Fruit fly (Drosophila melanogaster) whole organism, embryonic: ENCODE data around the gene CG12995.

Source experiments
- Blimp-1 ChIP-seq: fragments of 200-800 bp; sonication (Bioruptor generic); optimal IDR thresholded peaks from 3 replicates; lab custom pipeline; 2018; ENCODE audit warnings: missing biosample characterization, missing genetic modification characterization, mild to moderate bottlenecking, moderate library complexity, missing genetic modification reagents
- BtbVII ChIP-seq: fragments of 200-800 bp; sonication (Bioruptor generic); optimal IDR thresholded peaks from 3 replicates; lab custom pipeline; 2017; ENCODE audit warnings: missing biosample characterization, mild to moderate bottlenecking, missing genetic modification characterization
- CG10979 ChIP-seq: fragments of 200-800 bp; sonication (Bioruptor generic); optimal IDR thresholded peaks from 2 replicates; lab custom pipeline; 2018; ENCODE audit warnings: missing biosample characterization, mild to moderate bottlenecking, missing genetic modification characterization, moderate library complexity
- CG11456 ChIP-seq: fragments of 200-800 bp; sonication (Bioruptor generic); IDR thresholded peaks from 3 replicates; pipeline ENCODE4 v1.3.6; 2022; ENCODE audit warnings: missing biosample characterization, missing genetic modification characterization
- CG12659 ChIP-seq: fragments of 200-800 bp; sonication (Bioruptor generic); optimal IDR thresholded peaks from 3 replicates; lab custom pipeline; 2017; ENCODE audit warnings: mild to moderate bottlenecking, missing biosample characterization, missing genetic modification reagents, missing genetic modification characterization
- CG14050 ChIP-seq: fragments of 200-800 bp; sonication (Bioruptor generic); IDR thresholded peaks from 3 replicates; pipeline ENCODE4 v1.3.6; 2022; ENCODE audit warnings: missing biosample characterization, missing genetic modification characterization
- CG17186 ChIP-seq: fragments of 200-800 bp; sonication (Bioruptor generic); optimal IDR thresholded peaks from 3 replicates; lab custom pipeline; 2017; ENCODE audit warnings: missing biosample characterization, missing genetic modification reagents, missing genetic modification characterization
- CG18764 ChIP-seq: fragments of 200-800 bp; sonication (Bioruptor generic); optimal IDR thresholded peaks from 3 replicates; lab custom pipeline; 2016; ENCODE audit warnings: missing biosample characterization, missing genetic modification characterization
- CG2120 ChIP-seq: fragments of 200-800 bp; sonication (Bioruptor generic); optimal IDR thresholded peaks from 3 replicates; lab custom pipeline; 2016; ENCODE audit warnings: missing biosample characterization, missing genetic modification characterization
- CG2202 ChIP-seq: fragments of 200-800 bp; sonication (Bioruptor generic); optimal IDR thresholded peaks from 2 replicates; lab custom pipeline; 2018; ENCODE audit warnings: missing biosample characterization, mild to moderate bottlenecking, missing genetic modification characterization
- CG3065 ChIP-seq: fragments of 200-800 bp; sonication (Bioruptor generic); optimal IDR thresholded peaks from 2 replicates; lab custom pipeline; 2016; ENCODE audit warnings: missing biosample characterization, missing genetic modification characterization
- CG32772 ChIP-seq: fragments of 200-800 bp; sonication (Bioruptor generic); IDR thresholded peaks from 2 replicates; pipeline ENCODE4 v1.3.6; 2022; ENCODE audit warnings: missing biosample characterization, missing genetic modification characterization
- CG3726 ChIP-seq: fragments of 200-800 bp; sonication (Bioruptor generic); IDR thresholded peaks from 3 replicates; pipeline ENCODE4, ENCODE4 v1.3.6; 2022; ENCODE audit warnings: missing biosample characterization, missing genetic modification characterization
- CG3995 ChIP-seq: fragments of 200-800 bp; sonication (Bioruptor generic); optimal IDR thresholded peaks from 3 replicates; lab custom pipeline; 2016; ENCODE audit warnings: missing biosample characterization, missing genetic modification characterization
- CG4282 ChIP-seq: fragments of 200-800 bp; sonication (Bioruptor generic); optimal IDR thresholded peaks from 2 replicates; lab custom pipeline; 2016; ENCODE audit warnings: missing biosample characterization, missing genetic modification characterization
- CG5953 ChIP-seq: fragments of 200-800 bp; sonication (Bioruptor generic); IDR thresholded peaks from 2 replicates; pipeline ENCODE4 v1.3.6; 2022; ENCODE audit warnings: missing biosample characterization, missing genetic modification characterization
- CG6683 ChIP-seq: fragments of 200-800 bp; sonication (Bioruptor generic); optimal IDR thresholded peaks from 2 replicates; lab custom pipeline; 2017; ENCODE audit warnings: missing biosample characterization, mild to moderate bottlenecking, missing genetic modification characterization, missing genetic modification reagents
- CG6689 ChIP-seq: fragments of 200-800 bp; sonication (Bioruptor generic); IDR thresholded peaks from 2 replicates; pipeline ENCODE4 v1.3.6; 2022; ENCODE audit warnings: missing biosample characterization, missing genetic modification characterization
- CG7372 ChIP-seq: fragments of 200-800 bp; sonication (Bioruptor generic); IDR thresholded peaks from 2 replicates; pipeline ENCODE4 v1.3.6; 2022; ENCODE audit warnings: missing biosample characterization, missing genetic modification characterization
- CG8924 ChIP-seq: fragments of 200-800 bp; optimal IDR thresholded peaks from 3 replicates; lab custom pipeline; 2019; ENCODE audit warnings: missing biosample characterization, mild to moderate bottlenecking, missing genetic modification characterization, moderate library complexity
- Camta ChIP-seq: fragments of 200-800 bp; sonication (Bioruptor generic); optimal IDR thresholded peaks from 2 replicates; lab custom pipeline; 2016; ENCODE audit warnings: missing biosample characterization, missing genetic modification characterization
- Chrac-16 ChIP-seq: fragments of 200-800 bp; sonication (Bioruptor generic); optimal IDR thresholded peaks from 3 replicates; lab custom pipeline; 2016; ENCODE audit warnings: missing biosample characterization, missing genetic modification characterization
- E2f1 ChIP-seq: fragments of 200-800 bp; sonication (Bioruptor generic); IDR thresholded peaks from 2 replicates; pipeline ENCODE4 v1.3.6; 2022; ENCODE audit warnings: missing biosample characterization, missing genetic modification characterization
- E2f2 ChIP-seq: fragments of 200-800 bp; sonication (Bioruptor generic); IDR thresholded peaks from 2 replicates; pipeline ENCODE4 v1.3.6; 2022; ENCODE audit warnings: missing biosample characterization, missing genetic modification characterization
- Ets65A ChIP-seq: fragments of 200-800 bp; sonication (Bioruptor generic); peaks from one replicate; lab custom pipeline; 2016; ENCODE audit warnings: missing biosample characterization, missing genetic modification characterization
- Jarid2 ChIP-seq: fragments of 200-800 bp; sonication (Bioruptor generic); optimal IDR thresholded peaks from 3 replicates; lab custom pipeline; 2017; ENCODE audit warnings: mild to moderate bottlenecking, missing biosample characterization, missing genetic modification reagents, missing genetic modification characterization
- Opbp ChIP-seq: fragments of 200-800 bp; sonication (Bioruptor generic); IDR thresholded peaks from 3 replicates; pipeline ENCODE4 v1.3.6; 2022; ENCODE audit warnings: missing biosample characterization, missing genetic modification characterization; ENCODE audit not compliant: partially characterized antibody
- Poxn ChIP-seq: fragments of 200-800 bp; sonication (Bioruptor generic); IDR thresholded peaks from 2 replicates; pipeline ENCODE4 v1.3.6; 2022; ENCODE audit warnings: missing biosample characterization, missing genetic modification characterization
- Sry-β ChIP-seq: fragments of 200-800 bp; sonication (Bioruptor generic); optimal IDR thresholded peaks from 2 replicates; lab custom pipeline; 2018; ENCODE audit warnings: missing biosample characterization, mild to moderate bottlenecking, missing genetic modification characterization, moderate library complexity
- Sry-δ ChIP-seq: fragments of 200-800 bp; sonication (Bioruptor generic); optimal IDR thresholded peaks from 2 replicates; lab custom pipeline; 2016; ENCODE audit warnings: missing biosample characterization, missing genetic modification characterization
- Trl ChIP-seq, 3 experiments: fragments of >200 bp in 2 of 3; fragments of 200-800 bp in 1 of 3; sonication (Bioruptor generic) in 1 of 3; optimal IDR thresholded peaks; 2 replicates in 1 of 3; 3 replicates in 2 of 3; lab custom pipeline; 2016 to 2017; ENCODE audit warnings: missing biosample characterization in 1 of 3, missing genetic modification characterization in 1 of 3
- ash1 ChIP-seq: fragments of 200-800 bp; sonication (Bioruptor generic); optimal IDR thresholded peaks from 2 replicates; lab custom pipeline; 2018; ENCODE audit warnings: missing biosample characterization, mild to moderate bottlenecking, missing genetic modification characterization
- az2 ChIP-seq: fragments of 200-800 bp; sonication (Bioruptor generic); optimal IDR thresholded peaks from 3 replicates; lab custom pipeline; 2016; ENCODE audit warnings: missing biosample characterization, missing genetic modification characterization
- bsh ChIP-seq, 2 experiments: fragments of 200-800 bp; sonication (Bioruptor generic); optimal IDR thresholded peaks; 2 replicates each; lab custom pipeline; 2017 to 2018; ENCODE audit warnings: mild to moderate bottlenecking in 2 of 2, missing biosample characterization in 2 of 2, missing genetic modification characterization in 2 of 2, moderate library complexity in 1 of 2
- ftz-f1 ChIP-seq: fragments of 200-800 bp; sonication (Bioruptor generic); optimal IDR thresholded peaks from 2 replicates; lab custom pipeline; 2016; ENCODE audit warnings: missing biosample characterization, missing genetic modification characterization
- jumu ChIP-seq: fragments of 200-800 bp; sonication (Bioruptor generic); optimal IDR thresholded peaks from 3 replicates; lab custom pipeline; 2016; ENCODE audit warnings: missing biosample characterization, missing genetic modification characterization
- kay ChIP-seq: fragments of 200-800 bp; sonication (Bioruptor generic); optimal IDR thresholded peaks from 2 replicates; lab custom pipeline; 2016; ENCODE audit warnings: missing biosample characterization, missing genetic modification characterization
- lov ChIP-seq, 2 experiments: fragments of 200-800 bp in 1 of 2; fragments of >200 bp in 1 of 2; sonication (Bioruptor generic) in 1 of 2; IDR thresholded peaks in 1 of 2; optimal IDR thresholded peaks in 1 of 2; 2 replicates in 1 of 2; 3 replicates in 1 of 2; pipeline versions ENCODE4 v1.3.6 to Lab custom; 2017 to 2022; ENCODE audit warnings: missing biosample characterization in 1 of 2, missing genetic modification characterization in 1 of 2
- mam ChIP-seq: fragments of 200-800 bp; sonication (Bioruptor generic); optimal IDR thresholded peaks from 3 replicates; lab custom pipeline; 2016; ENCODE audit warnings: missing biosample characterization, missing genetic modification characterization
- oc ChIP-seq: fragments of 200-800 bp; sonication (Bioruptor generic); optimal IDR thresholded peaks from 2 replicates; lab custom pipeline; 2018; ENCODE audit warnings: missing biosample characterization, mild to moderate bottlenecking, missing genetic modification characterization, moderate library complexity
- repo ChIP-seq: fragments of 200-800 bp; sonication (Bioruptor generic); optimal IDR thresholded peaks from 2 replicates; lab custom pipeline; 2016; ENCODE audit warnings: missing biosample characterization, missing genetic modification characterization
- sc ChIP-seq, 3 experiments: fragments of >200 bp in 2 of 3; fragments of 200-800 bp in 1 of 3; sonication (Bioruptor generic) in 1 of 3; optimal IDR thresholded peaks; 2 replicates in 2 of 3; 3 replicates in 1 of 3; lab custom pipeline; 2017; ENCODE audit warnings: mild to moderate bottlenecking in 1 of 3, missing biosample characterization in 1 of 3, missing genetic modification characterization in 1 of 3, missing genetic modification reagents in 1 of 3
- sisA ChIP-seq: fragments of 200-800 bp; sonication (Bioruptor generic); IDR thresholded peaks from 2 replicates; pipeline ENCODE4 v1.3.6; 2022; ENCODE audit warnings: missing biosample characterization, missing genetic modification characterization
- ttk ChIP-seq: fragments of 200-800 bp; sonication (Bioruptor generic); IDR thresholded peaks from 2 replicates; pipeline ENCODE4 v2.1.2; 2022; ENCODE audit warnings: missing biosample characterization, missing genetic modification characterization

The CG12995 gene

DNA sequence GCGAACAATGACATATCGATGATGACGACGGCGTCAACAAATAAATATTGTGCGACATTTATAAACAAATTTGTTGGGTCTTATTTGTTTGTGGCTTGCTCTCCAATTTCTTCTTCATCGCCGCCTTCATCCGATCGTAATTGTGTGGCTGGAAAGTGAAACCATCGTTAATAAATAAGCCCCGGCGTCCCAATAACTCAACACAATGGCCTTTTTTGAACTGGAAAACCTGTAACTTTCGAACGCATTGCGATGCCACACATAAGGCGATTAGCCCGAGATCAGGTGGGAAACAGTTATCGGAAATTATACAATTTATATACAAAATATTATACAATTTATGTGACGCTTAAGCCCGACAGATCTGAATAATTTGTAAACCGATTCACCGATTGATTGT, 26.7 kb upstream of the CG12995 start:
- TF ChIP-seq CG3065 (GFP tag; lab: Kevin White, UChicago), result no peak
- peak; percentile 68 for TF ChIP-seq Blimp-1 (GFP tag; lab: Kevin White, UChicago)
- TF ChIP-seq oc, result peak; percentile 90

DNA sequence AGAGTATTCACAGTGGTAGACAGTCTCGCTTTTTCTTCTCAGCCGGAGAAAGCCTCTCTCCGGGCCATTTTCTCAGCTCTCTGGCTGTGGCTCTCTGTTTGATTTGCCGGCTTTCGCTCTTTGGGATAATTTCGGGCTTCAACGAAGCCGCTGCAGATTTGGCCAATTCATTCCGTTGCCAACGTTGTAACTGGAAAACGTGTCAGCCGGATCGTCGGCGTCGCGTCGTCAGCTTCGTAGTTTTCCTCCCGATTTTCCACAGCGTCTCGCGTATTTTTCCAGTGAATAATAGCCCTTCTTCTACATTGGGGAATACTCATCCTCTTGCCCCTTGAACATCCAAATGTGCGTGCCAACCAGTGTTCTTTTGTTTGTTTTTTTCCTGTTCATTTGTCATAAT, 22.8 kb upstream of the CG12995 start, which contains the start of gene f:
TSS of gene f (plus strand) at position 301 of the 400 bp plus-strand sequence.
- TF ChIP-seq Opbp (GFP tag; lab: Robert Waterston, UW), result no peak
- TF ChIP-seq Trl (optimal IDR thresholded peaks at IDR 0.05; lab: Kevin White, UChicago), result peak in 1 of 2 experiments; percentile 28
- TF ChIP-seq Trl (GFP tag; optimal IDR thresholded peaks at IDR 0.05; lab: Kevin White, UChicago), result no peak

DNA sequence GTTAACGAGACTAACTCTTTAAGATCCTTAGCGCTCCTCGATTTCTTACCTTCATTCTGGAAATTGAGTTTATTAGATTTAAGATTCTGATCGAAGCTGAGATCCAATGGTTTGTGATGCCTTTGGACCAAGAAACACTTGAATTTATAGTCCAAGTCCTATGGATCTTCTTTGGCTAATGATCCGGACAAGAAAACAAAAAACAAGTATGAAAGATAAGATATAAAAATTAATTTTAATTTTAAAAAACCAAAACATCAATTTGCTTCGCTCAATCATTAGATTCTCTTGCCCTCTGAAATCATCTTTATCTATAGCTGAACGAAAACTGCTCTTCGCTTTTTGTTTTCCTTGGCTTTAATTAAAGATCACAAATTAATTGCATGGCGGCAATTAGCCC, 21.1 kb upstream of the CG12995 start, which contains the start of gene CG10597:
TSS of gene CG10597 (minus strand) at position 101 of the 400 bp plus-strand sequence.
- TF ChIP-seq CG4282 (GFP tag; lab: Kevin White, UChicago) (no peak), CG18764 (no peak), bsh (GFP tag; optimal IDR thresholded peaks at IDR 0.05; lab: Kevin White, UChicago) (no peak), CG7372 (GFP tag; lab: Robert Waterston, UW) (no peak), CG5953 (GFP tag; lab: Robert Waterston, UW) (no peak), E2f1 (GFP tag; lab: Robert Waterston, UW) (no peak), CG6683 (GFP tag; lab: Kevin White, UChicago) (no peak), CG3995 (no peak), CG11456 (GFP tag; lab: Robert Waterston, UW) (no peak), Sry-δ (GFP tag; lab: Kevin White, UChicago) (no peak)

DNA sequence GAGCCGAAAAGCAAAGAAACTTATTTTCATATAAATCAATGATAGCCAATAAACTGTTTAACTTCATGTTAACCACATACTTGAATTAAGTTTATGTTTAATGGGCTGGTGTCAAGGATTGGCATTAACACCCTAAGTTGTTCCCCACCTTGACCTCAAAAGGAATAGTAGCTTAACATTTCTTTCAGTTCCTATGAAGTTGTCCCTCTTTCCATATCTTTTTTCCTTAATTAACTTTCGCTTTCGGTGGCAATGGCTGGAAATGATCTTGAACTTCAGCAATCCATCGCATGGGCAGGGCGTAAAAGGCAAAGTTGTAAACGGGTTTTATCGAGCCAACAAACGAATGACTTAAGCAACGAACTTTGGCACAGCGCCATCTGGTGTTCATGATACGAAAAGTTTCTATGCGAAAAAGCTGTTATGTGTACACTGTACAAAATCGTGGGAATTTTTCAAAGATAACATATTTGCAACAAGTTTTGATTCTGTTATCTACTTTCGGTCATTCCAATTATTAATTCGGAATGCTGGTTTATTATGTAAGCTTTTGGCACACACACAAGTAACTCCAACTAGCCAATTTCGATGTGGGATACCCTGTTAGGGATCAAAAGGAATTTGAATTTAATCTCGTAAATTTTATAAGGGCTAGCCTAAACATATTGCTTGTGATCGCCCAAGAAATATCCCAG, 19.8 kb upstream of the CG12995 start:
- TF ChIP-seq ftz-f1 (GFP tag; lab: Kevin White, UChicago) (no peak), CG2202 (no peak), CG17186 (no peak), mam (GFP tag; lab: Kevin White, UChicago) (peak; percentile 12), Ets65A (peak; percentile 15), Jarid2 (GFP tag; lab: Kevin White, UChicago) (no peak), CG10979 (tag; lab: Kevin White, UChicago) (no peak), Poxn (GFP tag; lab: Robert Waterston, UW) (no peak), az2 (GFP tag; lab: Kevin White, UChicago) (peak; percentile 26), kay (no peak), Chrac-16 (GFP tag; lab: Kevin White, UChicago) (peak; percentile 21), CG32772 (no peak), jumu (peak; percentile 38), repo (no peak), CG14050 (GFP tag; lab: Robert Waterston, UW) (no peak), BtbVII (GFP tag; lab: Kevin White, UChicago) (no peak), CG2120 (GFP tag; lab: Kevin White, UChicago) (peak; percentile 44), Camta (GFP tag; lab: Kevin White, UChicago) (peak; percentile 25), sisA (no peak), ash1 (GFP tag; lab: Kevin White, UChicago) (no peak), CG3726 (no peak), CG6689 (GFP tag; lab: Robert Waterston, UW) (no peak), ttk (GFP tag; lab: Robert Waterston, UW) (no peak), CG12659 (GFP tag; lab: Kevin White, UChicago) (no peak), sc (optimal IDR thresholded peaks at IDR 0.05; lab: Kevin White, UChicago) (no peak), sc (GFP tag; optimal IDR thresholded peaks at IDR 0.05; lab: Kevin White, UChicago) (peak; percentile 5), CG8924 (tag; lab: Kevin White, UChicago) (no peak), Sry-β (GFP tag; lab: Kevin White, UChicago) (no peak), Sry-δ (GFP tag; lab: Kevin White, UChicago) (no peak), lov (optimal IDR thresholded peaks at IDR 0.05; lab: Kevin White, UChicago) (no peak), lov (GFP tag; IDR thresholded peaks at IDR 0.05; lab: Robert Waterston, UW) (no peak), E2f2 (GFP tag; lab: Robert Waterston, UW) (no peak)
